Worm (Caenorhabditis elegans): Measurements from ENCODE around the gene Y54F10BM.13.

The Y54F10BM.13 gene

DNA sequence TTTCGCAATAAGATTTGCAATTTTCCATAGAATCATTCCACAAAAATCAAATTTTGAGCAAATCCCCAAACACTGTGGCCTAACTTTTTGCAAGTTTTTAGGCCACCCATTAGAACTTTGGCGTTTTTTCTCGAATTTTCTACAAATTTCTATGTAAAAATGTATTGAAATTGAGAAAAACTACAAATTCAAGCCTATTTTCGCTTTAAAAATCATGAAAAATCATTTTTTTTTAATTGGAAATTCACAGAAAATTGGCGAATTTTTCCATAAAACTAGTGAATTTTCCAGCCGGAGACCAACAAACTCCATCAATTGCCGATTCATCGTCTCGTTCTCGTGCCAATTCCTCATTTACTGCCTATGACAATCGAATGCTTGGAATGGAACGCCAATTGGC, 19.1 kb upstream of the Y54F10BM.13 start:
- TF ChIP-seq F37B4.10 (GFP tag; IDR thresholded peaks at IDR 0.05) (no peak), nhr-90 (tag; optimal IDR thresholded peaks at IDR 0.05) (no peak), him-1 (tag; optimal IDR thresholded peaks at IDR 0.05) (no peak), zim-3 (tag; optimal IDR thresholded peaks at IDR 0.05) (no peak), rcor-1 (GFP tag; IDR thresholded peaks at IDR 0.05) (no peak), F10E7.11 (tag; optimal IDR thresholded peaks at IDR 0.05) (no peak), madf-6 (GFP tag; IDR thresholded peaks at IDR 0.05) (no peak), F33H1.4 (GFP tag; IDR thresholded peaks at IDR 0.05) (no peak)

DNA sequence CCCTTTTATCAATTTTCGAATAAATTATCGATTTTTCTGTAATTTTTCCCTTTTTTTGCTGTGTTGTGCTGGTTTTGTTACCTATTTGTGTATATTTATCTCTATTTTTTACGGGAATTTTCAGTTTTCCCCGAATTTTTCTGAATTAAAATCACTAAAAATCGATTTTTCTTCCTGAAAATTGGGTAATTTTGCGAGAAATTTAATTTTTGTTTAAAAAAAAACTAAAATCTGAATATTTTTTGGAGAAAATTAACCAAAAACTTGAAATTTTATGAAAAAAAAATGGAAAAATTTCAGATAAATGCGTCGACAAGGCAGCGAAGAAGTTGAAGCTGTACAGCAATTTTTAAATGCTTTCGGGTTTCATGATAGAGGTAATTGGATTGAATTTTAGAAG, 16.4 kb upstream of the Y54F10BM.13 start, which contains the start of gene gip-1:
TSS of gene gip-1 (plus strand) at position 301 of the 400 bp plus-strand sequence.
- no peak for TF ChIP-seq zfh-2 (GFP tag; conservative IDR thresholded peaks at IDR 0.05)
- no peak for TF ChIP-seq tlf-1 (GFP tag; optimal IDR thresholded peaks at IDR 0.05)

DNA sequence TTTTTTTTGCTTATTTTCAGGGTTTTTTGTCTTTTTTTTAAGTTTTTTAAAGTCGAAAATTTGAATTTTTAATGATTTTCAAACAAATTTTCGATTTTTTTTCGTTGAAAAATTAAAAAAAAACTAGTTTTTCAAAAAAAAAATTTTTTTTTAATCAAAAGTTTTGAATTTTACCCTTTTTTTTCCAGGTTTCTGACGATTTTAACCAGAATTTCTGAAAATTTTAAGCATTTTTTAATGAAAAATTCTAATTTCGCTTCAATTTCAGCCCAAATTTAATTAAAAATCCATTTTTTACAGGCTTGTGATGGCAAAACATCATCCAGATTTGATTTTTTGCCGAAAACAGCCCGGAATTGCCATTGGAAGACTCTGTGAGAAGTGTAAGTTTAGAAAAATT, 12.4 kb upstream of the Y54F10BM.13 start, which contains the start of gene phf-5:
TSS of gene phf-5 (plus strand) at position 301 of the 400 bp plus-strand sequence.
- TF ChIP-seq ccch-3 (GFP tag; optimal IDR thresholded peaks at IDR 0.05) = no peak
- no peak for TF ChIP-seq hmg-20 (GFP tag; IDR thresholded peaks at IDR 0.05)
- no peak for TF ChIP-seq C17E4.6 (GFP tag; IDR thresholded peaks at IDR 0.05)
- TF ChIP-seq B0035.1 (tag; optimal IDR thresholded peaks at IDR 0.05) = no peak
- TF ChIP-seq lir-1 (GFP tag; conservative IDR thresholded peaks at IDR 0.05) = no peak
- TF ChIP-seq lin-26 (GFP tag; IDR thresholded peaks at IDR 0.05) = no peak
- TF ChIP-seq ZK185.1 (tag; optimal IDR thresholded peaks at IDR 0.05; ENCODE audit: poor library complexity, severe bottlenecking) = no peak
- TF ChIP-seq ztf-6 (GFP tag; IDR thresholded peaks at IDR 0.05) = no peak
- no peak for TF ChIP-seq fkh-3 (tag; optimal IDR thresholded peaks at IDR 0.05)
- no peak for TF ChIP-seq snpc-4 (GFP tag; optimal IDR thresholded peaks at IDR 0.05)
- TF ChIP-seq snpc-4 (tag; optimal IDR thresholded peaks at IDR 0.05) = no peak

DNA sequence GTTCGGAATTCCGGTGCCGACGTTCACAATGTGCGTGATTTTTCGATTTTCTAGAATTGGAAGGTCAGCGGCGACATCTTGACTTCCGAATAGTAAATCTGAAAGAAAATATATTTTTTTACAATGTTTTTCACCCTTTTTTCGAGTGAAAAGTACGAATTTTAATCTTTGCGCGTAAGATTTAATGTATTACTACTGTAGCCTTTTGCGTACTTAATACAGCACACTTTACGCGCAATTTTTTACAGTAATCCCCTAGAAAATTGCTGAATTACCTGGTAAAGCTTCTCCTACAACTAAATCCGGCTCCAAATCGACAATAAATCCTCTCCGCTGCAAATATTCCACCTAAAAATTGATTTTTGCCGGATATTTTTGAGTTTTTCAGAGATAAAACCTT, 494 bp downstream of the Y54F10BM.13 start:
- TF ChIP-seq snpc-1.1 (tag; optimal IDR thresholded peaks at IDR 0.05; ENCODE audit: insufficient read depth) (no peak), zfh-2 (GFP tag; conservative IDR thresholded peaks at IDR 0.05) (no peak), lsl-1 (GFP tag; optimal IDR thresholded peaks at IDR 0.05) (peak; percentile 77), nhr-120 (GFP tag; IDR thresholded peaks at IDR 0.05) (no peak), snpc-1.3 (tag; optimal IDR thresholded peaks at IDR 0.05; ENCODE audit: insufficient read depth) (no peak), ztf-22 (GFP tag; optimal IDR thresholded peaks at IDR 0.05) (no peak), F33H1.4 (GFP tag; IDR thresholded peaks at IDR 0.05) (peak; percentile 27; the same call in 1 of the 2 replicates), madf-6 (GFP tag; IDR thresholded peaks at IDR 0.05) (peak; percentile 12; the same call in 1 of the 2 replicates), ama-1 (optimal IDR thresholded peaks at IDR 0.05) (no peak), ama-1 (GFP tag; optimal IDR thresholded peaks at IDR 0.05) (no peak), ceh-40 (GFP tag; IDR thresholded peaks at IDR 0.05) (no peak), mcd-1 (GFP tag; IDR thresholded peaks at IDR 0.05) (peak; percentile 29; the same call in 1 of the 2 replicates), him-1 (tag; optimal IDR thresholded peaks at IDR 0.05) (no peak)

DNA sequence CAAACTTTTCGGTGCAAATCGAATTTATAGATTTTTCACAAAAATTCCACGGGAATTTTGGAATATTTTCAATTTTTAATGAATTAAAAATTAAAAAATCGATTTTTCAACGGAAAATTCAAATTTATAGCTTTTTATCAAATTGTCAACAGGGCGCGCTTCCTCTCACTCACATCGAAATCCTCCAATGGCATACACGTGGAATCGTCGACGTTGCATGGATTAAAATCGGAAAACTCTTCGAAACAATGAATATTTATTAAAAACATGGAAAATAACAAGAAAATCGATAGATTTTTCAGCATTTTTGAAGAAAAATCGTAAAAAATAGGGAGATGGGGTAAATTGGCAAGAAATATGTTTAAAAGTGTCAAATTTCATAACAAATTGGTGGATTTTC, 1.5 kb downstream of the Y54F10BM.13 start, which contains the start of gene Y54F10BM.12:
TSS of gene Y54F10BM.12 (minus strand) at position 344 of the 400 bp plus-strand sequence.
- TF ChIP-seq akir-1 (GFP tag; optimal IDR thresholded peaks at IDR 0.05) = no peak
- TF ChIP-seq pha-4 (tag; optimal IDR thresholded peaks at IDR 0.05) = no peak
- TF ChIP-seq dox-1 (GFP tag; IDR thresholded peaks at IDR 0.05) = no peak
- no peak for TF ChIP-seq lin-54 (GFP tag; optimal IDR thresholded peaks at IDR 0.05)
